Worm (Caenorhabditis elegans) whole organism, L4 larva: ENCODE measurements around the gene str-4.

Experiments used
- D1046.2 ChIP-seq: fragments of 200-800 bp; sonication (Bioruptor generic); IDR thresholded peaks from 2 replicates; pipeline ENCODE4 v1.3.6; 2022; ENCODE audit warnings: missing genetic modification characterization, missing compliant biosample characterization
- F44E2.7 ChIP-seq: fragments of 200-800 bp; sonication (Bioruptor generic); IDR thresholded peaks from 2 replicates; pipeline ENCODE4 v2.1.2; 2022; ENCODE audit warnings: missing genetic modification characterization, missing compliant biosample characterization
- F49E8.2 ChIP-seq: sonication (generic microtip); optimal IDR thresholded peaks from 2 replicates; lab custom pipeline; 2016; ENCODE audit warnings: missing compliant biosample characterization, mild to moderate bottlenecking, missing genetic modification characterization, borderline replicate concordance
- R02D3.7 ChIP-seq: fragments of 150-350 bp; sonication (generic microtip); optimal IDR thresholded peaks from 3 replicates; lab custom pipeline; 2014; ENCODE audit warnings: missing biosample characterization, missing genetic modification characterization
- T20F7.1 ChIP-seq: fragments of 200-800 bp; sonication (Bioruptor generic); optimal IDR thresholded peaks from 2 replicates; lab custom pipeline; 2018; ENCODE audit warnings: mild to moderate bottlenecking, missing genetic modification characterization, missing compliant biosample characterization
- T26A8.4 ChIP-seq: fragments of 200-800 bp; sonication (Bioruptor generic); IDR thresholded peaks from 2 replicates; pipeline ENCODE4 v1.3.6; 2022; ENCODE audit warnings: missing genetic modification characterization, missing compliant biosample characterization
- Y105C5A.15 ChIP-seq: fragments of 200-800 bp; sonication (Bioruptor generic); IDR thresholded peaks from 2 replicates; pipeline ENCODE4 v1.3.6; 2022; ENCODE audit warnings: missing genetic modification characterization, missing compliant biosample characterization
- Y5F2A.4 ChIP-seq: fragments of 200-800 bp; sonication (Bioruptor generic); optimal IDR thresholded peaks from 2 replicates; lab custom pipeline; 2018; ENCODE audit warnings: mild to moderate bottlenecking, missing genetic modification characterization, missing compliant biosample characterization
- ZK546.5 ChIP-seq, 2 experiments: sonication (generic microtip); optimal IDR thresholded peaks; 2 replicates each; lab custom pipeline; 2017; ENCODE audit warnings: missing biosample characterization in 2 of 2, missing genetic modification characterization in 2 of 2
- aha-1 ChIP-seq: fragments of 150-350 bp; peaks from one replicate; lab custom pipeline; 2014; ENCODE audit warnings: missing biosample characterization, missing genetic modification characterization
- arid-1 ChIP-seq: fragments of 200-800 bp; sonication (Bioruptor generic); conservative IDR thresholded peaks from 2 replicates; pipeline ENCODE4 v1.3.6; 2022; ENCODE audit warnings: missing genetic modification reagents, missing genetic modification characterization, missing compliant biosample characterization
- attf-4 ChIP-seq: sonication (generic microtip); optimal IDR thresholded peaks from 3 replicates; lab custom pipeline; 2017; ENCODE audit warnings: missing biosample characterization, missing genetic modification characterization
- ceh-20 ChIP-seq: fragments of 200-800 bp; sonication (Bioruptor generic); IDR thresholded peaks from 2 replicates; pipeline ENCODE4 v1.3.6; 2022; ENCODE audit warnings: missing genetic modification reagents, missing genetic modification characterization, missing compliant biosample characterization
- ceh-32 ChIP-seq: sonication (generic microtip); optimal IDR thresholded peaks from 2 replicates; lab custom pipeline; 2016; ENCODE audit warnings: mild to moderate bottlenecking, missing genetic modification characterization, missing compliant biosample characterization; ENCODE audit not compliant: poor library complexity
- ceh-44 ChIP-seq: fragments of 200-800 bp; sonication (Bioruptor generic); IDR thresholded peaks from 2 replicates; pipeline ENCODE4 v1.3.6; 2022; ENCODE audit warnings: missing genetic modification reagents, missing genetic modification characterization, missing compliant biosample characterization
- ceh-62 ChIP-seq: sonication (generic microtip); optimal IDR thresholded peaks from 2 replicates; lab custom pipeline; 2017; ENCODE audit warnings: missing biosample characterization, missing genetic modification characterization
- ceh-82 ChIP-seq: sonication (generic microtip); optimal IDR thresholded peaks from 2 replicates; lab custom pipeline; 2017; ENCODE audit warnings: missing biosample characterization, missing genetic modification characterization
- cey-2 ChIP-seq: sonication (generic microtip); optimal IDR thresholded peaks from 3 replicates; lab custom pipeline; 2017; ENCODE audit warnings: missing genetic modification characterization, mild to moderate bottlenecking, missing compliant biosample characterization, antibody characterized with exemption, borderline replicate concordance; ENCODE audit not compliant: insufficient read depth
- ctbp-1 ChIP-seq: fragments of 200-800 bp; sonication (Bioruptor generic); IDR thresholded peaks from 2 replicates; pipeline ENCODE4 v1.3.6; 2022; ENCODE audit warnings: missing genetic modification reagents, missing genetic modification characterization, missing compliant biosample characterization
- daf-12 ChIP-seq: fragments of 150-350 bp; optimal IDR thresholded peaks from 2 replicates; lab custom pipeline; 2014; ENCODE audit warnings: missing biosample characterization, missing genetic modification reagents, missing genetic modification characterization
- daf-16 ChIP-seq, 3 experiments: sonication (generic microtip); optimal IDR thresholded peaks; 2 replicates each; lab custom pipeline; 2016 to 2017; ENCODE audit warnings: missing genetic modification characterization in 3 of 3, missing genetic modification reagents in 3 of 3, mild to moderate bottlenecking in 2 of 3, missing compliant biosample characterization in 2 of 3, missing biosample characterization in 1 of 3, moderate library complexity in 1 of 3
- dmd-9 ChIP-seq: fragments of 200-800 bp; sonication (Bioruptor generic); IDR thresholded peaks from 2 replicates; pipeline ENCODE4 v1.3.6; 2022; ENCODE audit warnings: missing genetic modification reagents, missing genetic modification characterization, missing compliant biosample characterization
- egl-27 ChIP-seq: sonication (generic microtip); optimal IDR thresholded peaks from 3 replicates; lab custom pipeline; 2017; ENCODE audit warnings: missing biosample characterization, missing genetic modification reagents, missing genetic modification characterization
- egl-43 ChIP-seq: fragments of 200-800 bp; sonication (Bioruptor generic); IDR thresholded peaks from 2 replicates; pipeline ENCODE4 v1.3.6; 2022; ENCODE audit warnings: missing genetic modification reagents, missing genetic modification characterization, missing compliant biosample characterization
- fkh-10 ChIP-seq: fragments of 150-350 bp; optimal IDR thresholded peaks from 2 replicates; lab custom pipeline; 2014; ENCODE audit warnings: missing biosample characterization, missing genetic modification reagents, missing genetic modification characterization
- hlh-11 ChIP-seq: fragments of 200-800 bp; sonication (Bioruptor generic); optimal IDR thresholded peaks from 2 replicates; lab custom pipeline; 2018; ENCODE audit warnings: mild to moderate bottlenecking, missing genetic modification characterization, missing compliant biosample characterization
- jun-1 ChIP-seq: fragments of 150-350 bp; optimal IDR thresholded peaks from 2 replicates; lab custom pipeline; 2014; ENCODE audit warnings: missing biosample characterization, missing genetic modification reagents, missing genetic modification characterization
- lim-7 ChIP-seq: fragments of 200-800 bp; sonication (Bioruptor generic); IDR thresholded peaks from 2 replicates; pipeline ENCODE4 v1.3.6; 2022; ENCODE audit warnings: missing genetic modification characterization, missing compliant biosample characterization
- lin-13 ChIP-seq: fragments of 150-350 bp; optimal IDR thresholded peaks from 2 replicates; lab custom pipeline; 2014; ENCODE audit warnings: missing biosample characterization, missing genetic modification reagents, missing genetic modification characterization
- lin-39 ChIP-seq: fragments of 150-350 bp; optimal IDR thresholded peaks from 2 replicates; lab custom pipeline; 2014; ENCODE audit warnings: missing biosample characterization, missing genetic modification reagents, missing genetic modification characterization
- lir-3 ChIP-seq: sonication (generic microtip); optimal IDR thresholded peaks from 2 replicates; lab custom pipeline; 2016; ENCODE audit warnings: mild to moderate bottlenecking, missing genetic modification characterization, missing compliant biosample characterization
- madf-9 ChIP-seq: fragments of 200-800 bp; sonication (Bioruptor generic); conservative IDR thresholded peaks from 2 replicates; pipeline ENCODE4 v1.3.6; 2022; ENCODE audit warnings: missing genetic modification reagents, missing genetic modification characterization, missing compliant biosample characterization
- mdl-1 ChIP-seq, 2 experiments: fragments of 150-350 bp in 1 of 2; sonication (generic microtip) in 1 of 2; optimal IDR thresholded peaks; 2 replicates each; lab custom pipeline; 2014 to 2017; ENCODE audit warnings: missing biosample characterization in 2 of 2, missing genetic modification characterization in 2 of 2
- mdt-29 ChIP-seq: fragments of 200-800 bp; sonication (Bioruptor generic); IDR thresholded peaks from 2 replicates; pipeline ENCODE4 v1.3.6; 2022; ENCODE audit warnings: missing genetic modification reagents, missing genetic modification characterization, missing compliant biosample characterization
- mes-2 ChIP-seq: sonication (generic microtip); optimal IDR thresholded peaks from 2 replicates; lab custom pipeline; 2016; ENCODE audit warnings: missing genotype, mild to moderate bottlenecking, missing genetic modification characterization, missing compliant biosample characterization; ENCODE audit not compliant: poor library complexity, severe bottlenecking
- mxl-2 ChIP-seq: fragments of 200-800 bp; sonication (Bioruptor generic); conservative IDR thresholded peaks from 2 replicates; pipeline ENCODE4 v1.3.6; 2022; ENCODE audit warnings: missing genetic modification reagents, missing genetic modification characterization, missing compliant biosample characterization
- nhr-102 ChIP-seq: sonication (generic microtip); optimal IDR thresholded peaks from 2 replicates; lab custom pipeline; 2016; ENCODE audit warnings: mild to moderate bottlenecking, missing genetic modification characterization, moderate library complexity, missing compliant biosample characterization
- nhr-111 ChIP-seq: fragments of 200-800 bp; sonication (Bioruptor generic); optimal IDR thresholded peaks from 2 replicates; lab custom pipeline; 2018; ENCODE audit warnings: mild to moderate bottlenecking, missing genetic modification characterization, missing compliant biosample characterization
- nhr-237 ChIP-seq: sonication (generic microtip); optimal IDR thresholded peaks from 2 replicates; lab custom pipeline; 2017; ENCODE audit warnings: missing biosample characterization, missing genetic modification characterization
- nhr-25 ChIP-seq: sonication (generic microtip); optimal IDR thresholded peaks from 2 replicates; lab custom pipeline; 2017; ENCODE audit warnings: missing genetic modification characterization, mild to moderate bottlenecking, missing compliant biosample characterization, antibody characterized with exemption, moderate library complexity, borderline replicate concordance; ENCODE audit not compliant: insufficient read depth
- nhr-42 ChIP-seq: fragments of 200-800 bp; sonication (Bioruptor generic); IDR thresholded peaks from 2 replicates; pipeline ENCODE4 v1.3.6; 2022; ENCODE audit warnings: missing genetic modification characterization, missing compliant biosample characterization
- pha-4 ChIP-seq, 2 experiments: fragments of 150-350 bp in 1 of 2; fragments of 200-800 bp in 1 of 2; sonication (Bioruptor generic) in 1 of 2; IDR thresholded peaks in 1 of 2; optimal IDR thresholded peaks in 1 of 2; 2 replicates each; pipeline versions ENCODE4 v1.3.6 to Lab custom; 2014 to 2022; ENCODE audit warnings: missing genetic modification characterization in 2 of 2, missing genetic modification reagents in 2 of 2, missing biosample characterization in 1 of 2, missing compliant biosample characterization in 1 of 2
- snpc-1.2 ChIP-seq: fragments of 200-800 bp; sonication (Bioruptor generic); IDR thresholded peaks from 2 replicates; pipeline ENCODE4 v1.3.6; 2022; ENCODE audit warnings: missing genetic modification reagents, missing genetic modification characterization, missing compliant biosample characterization
- snpc-4 ChIP-seq: fragments of 150-350 bp; optimal IDR thresholded peaks from 2 replicates; lab custom pipeline; 2014; ENCODE audit warnings: missing biosample characterization, missing genetic modification characterization
- spr-1 ChIP-seq: sonication (generic microtip); optimal IDR thresholded peaks from 2 replicates; lab custom pipeline; 2016; ENCODE audit warnings: mild to moderate bottlenecking, missing genetic modification characterization, missing compliant biosample characterization
- tag-97 ChIP-seq: fragments of 200-800 bp; sonication (Bioruptor generic); IDR thresholded peaks from 2 replicates; pipeline ENCODE4 v1.3.6; 2022; ENCODE audit warnings: missing genetic modification characterization, missing compliant biosample characterization
- tra-1 ChIP-seq: fragments of 200-800 bp; sonication (Bioruptor generic); IDR thresholded peaks from 2 replicates; pipeline ENCODE4 v1.3.6; 2022; ENCODE audit warnings: missing genetic modification reagents, missing genetic modification characterization, missing compliant biosample characterization
- zip-2 ChIP-seq: fragments of 150-350 bp; optimal IDR thresholded peaks from 2 replicates; lab custom pipeline; 2014; ENCODE audit warnings: missing biosample characterization, missing genetic modification characterization
- ztf-11 ChIP-seq: fragments of 150-350 bp; optimal IDR thresholded peaks from 2 replicates; lab custom pipeline; 2014; ENCODE audit warnings: missing biosample characterization, missing genetic modification characterization
- ztf-7 ChIP-seq: fragments of 150-350 bp; optimal IDR thresholded peaks from 2 replicates; lab custom pipeline; 2014; ENCODE audit warnings: missing biosample characterization, missing genetic modification characterization

str-4 gene

ce11 chrV:13313045-13313623 is 26.4 kb downstream of the str-4 start, which contains the start of gene C50B6.3:
C50B6.3 (plus strand) TSS chrV:13313573.
- TF ChIP-seq T26A8.4 (GFP tag; lab: Robert Waterston, UW) (0 out of 2 replicates have a peak, but pooled peaks have one; percentile 44), mxl-2 (GFP tag; lab: Robert Waterston, UW) (no peak), mes-2 (tag; lab: Kevin White, UChicago) (peak; percentile 99), cey-2 (tag; lab: Kevin White, UChicago) (no peak), ceh-62 (no peak), egl-43 (GFP tag; lab: Robert Waterston, UW) (no peak), ctbp-1 (GFP tag; lab: Robert Waterston, UW) (no peak), ceh-82 (no peak), ZK546.5 (tag; optimal IDR thresholded peaks at IDR 0.05; lab: Kevin White, UChicago) (no peak), nhr-42 (no peak), D1046.2 (no peak), madf-9 (GFP tag; lab: Robert Waterston, UW) (no peak), daf-16 (GFP tag; optimal IDR thresholded peaks at IDR 0.05; lab: Kevin White, UChicago) (peak in 1 of 2 experiments; percentile 13), daf-16 (tag; optimal IDR thresholded peaks at IDR 0.05; lab: Kevin White, UChicago) (peak; percentile 28), snpc-1.2 (no peak), Y105C5A.15 (no peak), snpc-4 (tag; lab: Kevin White, UChicago) (no peak), ztf-7 (tag; lab: Kevin White, UChicago) (no peak), mdt-29 (GFP tag; lab: Robert Waterston, UW) (no peak), mdl-1 (tag; optimal IDR thresholded peaks at IDR 0.05; lab: Kevin White, UChicago) (no peak), lim-7 (no peak), nhr-102 (tag; lab: Kevin White, UChicago) (peak; percentile 9), nhr-237 (tag; lab: Kevin White, UChicago) (no peak), lin-13 (no peak), Y5F2A.4 (GFP tag; lab: Kevin White, UChicago) (no peak), ceh-32 (tag; lab: Kevin White, UChicago) (no peak), zip-2 (tag; lab: Kevin White, UChicago) (peak; percentile 1), T20F7.1 (GFP tag; lab: Kevin White, UChicago) (peak; percentile 99), ceh-44 (GFP tag; lab: Robert Waterston, UW) (no peak), lin-39 (tag; lab: Kevin White, UChicago) (peak; percentile 10), fkh-10 (GFP tag; lab: Kevin White, UChicago) (no peak), jun-1 (tag; lab: Kevin White, UChicago) (no peak), spr-1 (tag; lab: Kevin White, UChicago) (no peak), tra-1 (GFP tag; lab: Robert Waterston, UW) (no peak), ceh-20 (GFP tag; lab: Robert Waterston, UW) (no peak), nhr-25 (peak; percentile 5), dmd-9 (GFP tag; lab: Robert Waterston, UW) (peak; percentile 67; the same call in 1 of the 2 replicates), nhr-111 (GFP tag; lab: Kevin White, UChicago) (no peak), hlh-11 (peak; percentile 41), egl-27 (no peak), attf-4 (no peak), aha-1 (tag; lab: Kevin White, UChicago) (peak; percentile 73), pha-4 (GFP tag; IDR thresholded peaks at IDR 0.05; lab: Robert Waterston, UW) (no peak), pha-4 (tag; optimal IDR thresholded peaks at IDR 0.05; lab: Kevin White, UChicago) (no peak), R02D3.7 (no peak), lir-3 (tag; lab: Kevin White, UChicago) (no peak), tag-97 (no peak), F49E8.2 (tag; lab: Kevin White, UChicago) (no peak), daf-12 (no peak), ztf-11 (tag; lab: Kevin White, UChicago) (no peak), F44E2.7 (GFP tag; lab: Robert Waterston, UW) (no peak), arid-1 (GFP tag; lab: Robert Waterston, UW) (no peak)
